Worm (Caenorhabditis elegans): ENCODE results near the gene nhr-25.

nhr-25 gene

DNA sequence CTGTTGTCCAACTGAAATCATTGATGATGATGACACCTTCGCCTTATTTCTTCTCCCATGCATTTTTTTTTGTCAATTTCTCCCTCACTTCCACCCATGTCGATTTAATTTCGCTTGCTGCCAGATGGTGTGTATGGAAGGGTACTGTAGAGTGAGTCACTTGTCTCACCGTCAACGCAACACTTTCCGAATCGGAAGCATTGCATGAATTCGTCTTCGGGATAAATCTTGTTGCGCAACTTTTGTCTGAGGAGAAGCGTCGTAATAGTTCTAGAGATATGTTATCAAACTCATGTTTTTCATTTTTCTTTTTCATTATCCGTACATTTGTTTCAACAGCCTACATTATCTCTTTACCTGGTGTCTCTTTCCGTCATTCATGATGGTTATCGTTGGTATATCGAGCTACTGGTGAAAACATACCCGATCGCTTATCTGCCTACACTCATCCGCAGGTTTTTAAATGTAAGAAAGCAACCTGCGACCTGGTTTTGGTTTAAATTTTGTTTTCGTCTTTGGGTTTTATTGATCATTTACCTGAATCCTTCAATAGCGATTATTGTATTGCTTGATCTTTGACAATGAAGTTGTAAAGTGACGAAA is 3.7 kb upstream of the nhr-25 start:
- no peak for TF ChIP-seq nhr-76 (tag; optimal IDR thresholded peaks at IDR 0.05)
- no peak for TF ChIP-seq ceh-82 (tag; optimal IDR thresholded peaks at IDR 0.05)
- no peak for TF ChIP-seq snpc-4 (tag; optimal IDR thresholded peaks at IDR 0.05)
- peak; percentile 87 for TF ChIP-seq elt-1 (tag; optimal IDR thresholded peaks at IDR 0.05)
- TF ChIP-seq nhr-25 (tag; optimal IDR thresholded peaks at IDR 0.05): peak; percentile 93
- TF ChIP-seq lin-15B (tag; optimal IDR thresholded peaks at IDR 0.05): no peak
- peak; percentile 45 for TF ChIP-seq nhr-23 (tag; optimal IDR thresholded peaks at IDR 0.05)
- TF ChIP-seq tbx-2 (tag; optimal IDR thresholded peaks at IDR 0.05): no peak
- no peak for TF ChIP-seq ceh-16 (tag; optimal IDR thresholded peaks at IDR 0.05)
- TF ChIP-seq aly-2 (tag; optimal IDR thresholded peaks at IDR 0.05): no peak
- no peak for TF ChIP-seq elt-2 (tag; optimal IDR thresholded peaks at IDR 0.05)

DNA sequence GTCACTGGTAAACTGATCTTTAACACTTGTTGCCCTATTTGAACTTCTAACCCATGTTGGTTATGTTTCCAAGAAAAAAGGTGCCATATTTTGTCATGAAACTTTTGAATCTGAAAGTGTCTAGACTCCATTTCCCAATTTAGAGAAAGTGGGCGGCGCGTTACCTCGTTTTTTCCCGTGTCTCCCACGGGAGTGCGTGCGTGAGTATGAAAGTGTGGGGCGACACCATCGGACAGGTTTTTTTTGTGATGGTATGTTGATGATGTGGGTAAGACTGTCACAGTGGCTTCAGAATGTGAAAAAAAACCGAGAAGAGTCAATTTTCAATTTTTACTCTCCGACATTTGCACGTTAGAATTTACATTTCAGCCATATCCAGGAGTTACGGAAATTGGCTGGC is 2.6 kb upstream of the nhr-25 start:
- TF ChIP-seq nhr-25 (tag; optimal IDR thresholded peaks at IDR 0.05): peak; percentile 67
- TF ChIP-seq elt-3 (tag; optimal IDR thresholded peaks at IDR 0.05): no peak

DNA sequence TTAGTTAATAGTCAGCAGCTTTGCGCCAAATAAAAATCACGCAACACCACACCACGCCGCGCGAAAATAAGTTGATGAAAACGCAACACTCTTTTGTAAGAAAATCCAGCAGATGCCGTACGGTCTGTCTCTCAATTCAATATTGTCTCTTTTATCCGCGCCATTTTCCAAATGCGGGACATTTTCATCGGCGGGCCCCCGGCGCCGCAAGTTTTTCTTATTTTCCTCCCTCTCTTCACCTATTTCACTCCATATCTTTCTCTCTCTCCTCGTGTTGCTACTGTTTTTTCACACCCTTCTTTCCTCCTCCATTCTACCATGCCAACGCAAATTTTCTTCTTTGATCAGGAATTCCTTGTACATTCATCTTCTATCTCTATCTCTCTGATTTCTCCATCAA is 2.0 kb upstream of the nhr-25 start:
- TF ChIP-seq nhr-25 (tag; optimal IDR thresholded peaks at IDR 0.05): peak; percentile 33
- TF ChIP-seq ceh-28 (tag; optimal IDR thresholded peaks at IDR 0.05): no peak

DNA sequence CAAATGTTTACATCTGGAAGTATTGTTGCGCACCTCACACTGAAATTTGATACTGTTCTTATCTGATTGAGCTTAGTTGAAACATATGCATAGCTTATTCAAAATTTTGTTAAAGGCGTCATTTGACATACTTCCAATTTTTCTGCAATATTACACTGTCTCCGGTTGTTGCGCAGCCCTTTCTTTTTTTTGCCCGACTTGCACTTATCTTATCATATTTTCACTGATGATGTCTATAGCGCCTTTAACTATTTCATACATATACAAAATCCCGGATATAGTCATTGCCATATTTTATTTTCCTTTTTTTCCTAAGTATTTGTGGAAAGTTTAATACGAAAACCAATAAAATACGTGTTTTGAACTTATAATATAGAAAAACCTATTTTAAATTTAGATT is 1.6 kb upstream of the nhr-25 start:
- TF ChIP-seq ZK546.5 (tag; optimal IDR thresholded peaks at IDR 0.05) (no peak), lin-15B (tag; optimal IDR thresholded peaks at IDR 0.05) (no peak), mdl-1 (tag; optimal IDR thresholded peaks at IDR 0.05) (no peak), egl-5 (tag; optimal IDR thresholded peaks at IDR 0.05) (no peak), ceh-9 (tag; optimal IDR thresholded peaks at IDR 0.05) (no peak), snpc-4 (tag; optimal IDR thresholded peaks at IDR 0.05) (no peak), pha-4 (tag; optimal IDR thresholded peaks at IDR 0.05) (no peak), nhr-67 (tag; optimal IDR thresholded peaks at IDR 0.05) (no peak), ztf-11 (tag; optimal IDR thresholded peaks at IDR 0.05) (no peak), fos-1 (tag; optimal IDR thresholded peaks at IDR 0.05) (no peak), elt-3 (tag; optimal IDR thresholded peaks at IDR 0.05) (no peak)

DNA sequence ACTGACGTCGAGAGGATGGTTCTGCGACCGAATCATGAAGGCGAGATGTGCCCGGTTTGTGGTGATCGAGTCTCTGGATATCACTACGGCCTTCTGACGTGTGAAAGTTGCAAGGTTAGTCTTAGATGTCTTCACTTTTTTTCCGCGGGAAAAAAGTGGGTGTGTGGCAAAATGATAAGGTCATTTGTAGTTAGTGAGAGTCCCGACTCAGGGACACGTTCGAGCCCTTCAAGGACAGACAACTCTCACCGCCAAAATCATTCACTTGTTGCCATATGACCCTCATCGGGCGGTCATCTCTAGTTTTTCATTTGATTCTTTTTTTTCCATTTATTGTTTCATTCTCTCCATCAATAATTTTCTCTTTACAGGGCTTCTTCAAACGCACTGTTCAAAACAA is 602 bp downstream of the nhr-25 start:
- TF ChIP-seq fos-1 (tag; optimal IDR thresholded peaks at IDR 0.05) (no peak), tbx-2 (tag; optimal IDR thresholded peaks at IDR 0.05) (no peak), lin-15B (tag; optimal IDR thresholded peaks at IDR 0.05) (no peak), skn-1 (tag; optimal IDR thresholded peaks at IDR 0.05) (no peak), nfya-1 (tag; optimal IDR thresholded peaks at IDR 0.05; ENCODE audit: insufficient read depth) (no peak), nhr-25 (tag; optimal IDR thresholded peaks at IDR 0.05) (peak; percentile 100), elt-1 (tag; optimal IDR thresholded peaks at IDR 0.05) (no peak), nhr-43 (tag; optimal IDR thresholded peaks at IDR 0.05; ENCODE audit: poor library complexity, severe bottlenecking) (peak; percentile 23), elt-3 (tag; optimal IDR thresholded peaks at IDR 0.05) (peak in 1 of 3 experiments; percentile 58), R02D3.7 (tag; optimal IDR thresholded peaks at IDR 0.05) (no peak), nhr-12 (tag; optimal IDR thresholded peaks at IDR 0.05) (no peak), ceh-28 (tag; optimal IDR thresholded peaks at IDR 0.05) (no peak), mdl-1 (tag; optimal IDR thresholded peaks at IDR 0.05) (no peak), ama-1 (optimal IDR thresholded peaks at IDR 0.05) (no peak), snpc-4 (tag; optimal IDR thresholded peaks at IDR 0.05) (no peak), nhr-237 (tag; optimal IDR thresholded peaks at IDR 0.05) (no peak), nhr-67 (tag; optimal IDR thresholded peaks at IDR 0.05) (no peak)

DNA sequence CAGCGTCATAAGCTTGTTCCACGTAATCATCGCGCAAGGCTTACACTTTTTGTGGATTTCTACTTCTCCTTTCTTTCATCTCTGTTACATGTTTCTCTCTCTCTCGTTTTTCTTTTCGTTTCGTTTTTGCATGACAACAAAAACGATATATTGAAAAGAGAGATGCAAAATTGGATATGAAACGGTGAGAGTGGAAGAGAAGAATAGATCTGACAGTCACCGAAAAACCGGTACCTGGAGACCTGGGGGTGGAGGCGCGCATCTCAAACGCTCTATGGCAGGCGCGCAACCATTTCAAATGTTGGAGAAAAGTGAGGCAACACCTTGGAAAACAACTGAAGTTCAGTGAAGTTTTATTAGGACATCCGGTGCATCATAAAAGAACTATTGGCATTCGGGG is 1.4 kb downstream of the nhr-25 start:
- TF ChIP-seq daf-12 (tag; optimal IDR thresholded peaks at IDR 0.05) (no peak), mml-1 (tag; optimal IDR thresholded peaks at IDR 0.05) (no peak), mdl-1 (tag; optimal IDR thresholded peaks at IDR 0.05) (no peak), egl-5 (tag; optimal IDR thresholded peaks at IDR 0.05) (peak; percentile 17), sea-2 (GFP tag; optimal IDR thresholded peaks at IDR 0.05) (no peak), ztf-4 (tag; optimal IDR thresholded peaks at IDR 0.05) (no peak), nhr-23 (tag; optimal IDR thresholded peaks at IDR 0.05) (peak; percentile 39), nhr-12 (tag; optimal IDR thresholded peaks at IDR 0.05) (no peak), lsy-12 (tag; optimal IDR thresholded peaks at IDR 0.05) (no peak), nhr-67 (tag; optimal IDR thresholded peaks at IDR 0.05) (no peak), nhr-25 (tag; optimal IDR thresholded peaks at IDR 0.05) (peak; percentile 100), nhr-43 (tag; optimal IDR thresholded peaks at IDR 0.05; ENCODE audit: poor library complexity, severe bottlenecking) (peak; percentile 53), ceh-28 (tag; optimal IDR thresholded peaks at IDR 0.05) (no peak), zag-1 (tag; optimal IDR thresholded peaks at IDR 0.05) (no peak), nfya-1 (tag; optimal IDR thresholded peaks at IDR 0.05; ENCODE audit: insufficient read depth) (peak; percentile 27)
